Fruit fly (Drosophila melanogaster) whole organism, wandering third instar larva: Measurements from ENCODE around the gene Mst89B.

ENCODE experiments used
- Abd-B ChIP-seq: fragments of >200 bp; optimal IDR thresholded peaks from 2 replicates; lab custom pipeline; 2017; ENCODE audit warnings: missing biosample characterization, missing genetic modification characterization
- CG32264 ChIP-seq: fragments of 200-800 bp; sonication (Bioruptor generic); optimal IDR thresholded peaks from 2 replicates; lab custom pipeline; 2016; ENCODE audit warnings: missing biosample characterization, missing genetic modification characterization
- Dfd ChIP-seq: fragments of >200 bp; optimal IDR thresholded peaks from 2 replicates; lab custom pipeline; 2017; ENCODE audit warnings: missing biosample characterization, missing genetic modification characterization
- Dif ChIP-seq: fragments of 200-275, 200-300 bp; sonication (Bioruptor generic); optimal IDR thresholded peaks from 2 replicates; lab custom pipeline; 2018; ENCODE audit warnings: missing biosample characterization, missing genetic modification characterization; ENCODE audit not compliant: partially characterized antibody
- GATAd ChIP-seq: sonication (Bioruptor generic); optimal IDR thresholded peaks from 2 replicates; lab custom pipeline; 2016; ENCODE audit warnings: missing biosample characterization, missing genetic modification characterization
- HLH106 ChIP-seq: fragments of 200-800 bp; optimal IDR thresholded peaks from 3 replicates; lab custom pipeline; 2019; ENCODE audit warnings: missing biosample characterization, mild to moderate bottlenecking, missing genetic modification characterization, moderate library complexity
- Hnf4 ChIP-seq: fragments of 200-800 bp; sonication (Bioruptor generic); optimal IDR thresholded peaks from 2 replicates; lab custom pipeline; 2016; ENCODE audit warnings: missing biosample characterization, mild to moderate bottlenecking, missing genetic modification characterization
- Hr78 ChIP-seq: fragments of >200 bp; optimal IDR thresholded peaks from 2 replicates; lab custom pipeline; 2017; ENCODE audit warnings: missing biosample characterization, missing genetic modification characterization
- Hr83 ChIP-seq: fragments of 200-300 bp; sonication (Bioruptor generic); optimal IDR thresholded peaks from 2 replicates; lab custom pipeline; 2016; ENCODE audit warnings: missing biosample characterization, mild to moderate bottlenecking, missing genetic modification characterization, moderate library complexity; ENCODE audit not compliant: poor library complexity, severe bottlenecking
- Jra ChIP-seq: sonication (Bioruptor generic); optimal IDR thresholded peaks from 2 replicates; lab custom pipeline; 2016; ENCODE audit warnings: missing biosample characterization, missing genetic modification characterization
- Mio ChIP-seq: sonication (Bioruptor generic); optimal IDR thresholded peaks from 2 replicates; lab custom pipeline; 2016; ENCODE audit warnings: missing biosample characterization, missing genetic modification characterization
- N ChIP-seq: fragments of >200 bp; optimal IDR thresholded peaks from 2 replicates; lab custom pipeline; 2018; ENCODE audit warnings: missing biosample characterization, missing external identifiers, missing genetic modification characterization
- OdsH ChIP-seq: fragments of 200-800 bp; sonication (Bioruptor generic); optimal IDR thresholded peaks from 2 replicates; lab custom pipeline; 2016; ENCODE audit warnings: missing biosample characterization, mild to moderate bottlenecking, missing genetic modification characterization
- Rel ChIP-seq, 2 experiments: fragments of 200-800 bp; sonication (Bioruptor generic) in 1 of 2; optimal IDR thresholded peaks; 2 replicates in 1 of 2; 3 replicates in 1 of 2; lab custom pipeline; 2016 to 2019; ENCODE audit warnings: mild to moderate bottlenecking in 2 of 2, missing biosample characterization in 2 of 2, missing genetic modification characterization in 2 of 2, moderate library complexity in 1 of 2
- Vsx2 ChIP-seq: fragments of 200-300, 225-300 bp; sonication (Bioruptor generic); optimal IDR thresholded peaks from 2 replicates; lab custom pipeline; 2018; ENCODE audit warnings: missing biosample characterization, missing genetic modification characterization; ENCODE audit not compliant: partially characterized antibody
- br ChIP-seq: fragments of 200-800 bp; sonication (Bioruptor generic); optimal IDR thresholded peaks from 2 replicates; lab custom pipeline; 2016; ENCODE audit warnings: missing biosample characterization, missing genetic modification characterization
- brk ChIP-seq: fragments of 200-800 bp; sonication (Bioruptor generic); optimal IDR thresholded peaks from 2 replicates; lab custom pipeline; 2016; ENCODE audit warnings: missing biosample characterization, mild to moderate bottlenecking, missing genetic modification characterization
- dl ChIP-seq, 2 experiments: fragments of 175-275, 200-275 bp in 1 of 2; fragments of 200-275 bp in 1 of 2; sonication (Bioruptor generic); optimal IDR thresholded peaks; lab custom pipeline; 2018; ENCODE audit warnings: mild to moderate bottlenecking in 2 of 2, missing biosample characterization in 2 of 2, missing genetic modification characterization in 2 of 2, moderate library complexity in 2 of 2; ENCODE audit not compliant: partially characterized antibody in 2 of 2, insufficient read depth in 1 of 2
- dmrt93B ChIP-seq: fragments of 200-800 bp; sonication (Bioruptor generic); optimal IDR thresholded peaks from 2 replicates; lab custom pipeline; 2018; ENCODE audit warnings: missing biosample characterization, mild to moderate bottlenecking, missing genetic modification characterization
- dsf ChIP-seq: sonication (Bioruptor generic); optimal IDR thresholded peaks from 2 replicates; lab custom pipeline; 2016; ENCODE audit warnings: missing biosample characterization, missing genetic modification characterization, borderline replicate concordance
- ey ChIP-seq: fragments of 200-800 bp; sonication (Bioruptor generic); optimal IDR thresholded peaks from 2 replicates; lab custom pipeline; 2016; ENCODE audit warnings: missing biosample characterization, missing genetic modification characterization
- foxo ChIP-seq, 2 experiments: fragments of 200-800 bp; sonication (Bioruptor generic); optimal IDR thresholded peaks; 2 replicates in 1 of 2; 3 replicates in 1 of 2; lab custom pipeline; 2016 to 2017; ENCODE audit warnings: missing biosample characterization in 2 of 2, missing genetic modification characterization in 2 of 2
- fru ChIP-seq: fragments of 200-800 bp; sonication (Bioruptor generic); optimal IDR thresholded peaks from 3 replicates; lab custom pipeline; 2016; ENCODE audit warnings: missing biosample characterization, mild to moderate bottlenecking, missing genetic modification characterization
- h ChIP-seq: fragments of 200-800 bp; sonication (Bioruptor generic); optimal IDR thresholded peaks from 3 replicates; lab custom pipeline; 2016; ENCODE audit warnings: missing biosample characterization, mild to moderate bottlenecking, missing genetic modification characterization
- jim ChIP-seq: fragments of 175-275, 200-325 bp; sonication (Bioruptor generic); optimal IDR thresholded peaks from 2 replicates; lab custom pipeline; 2016; ENCODE audit warnings: missing biosample characterization, mild to moderate bottlenecking, missing genetic modification characterization
- lola ChIP-seq: fragments of >200 bp; optimal IDR thresholded peaks from 2 replicates; lab custom pipeline; 2017; ENCODE audit warnings: missing biosample characterization, missing genetic modification characterization
- pan ChIP-seq: fragments of >200 bp; optimal IDR thresholded peaks from 2 replicates; lab custom pipeline; 2017
- psq ChIP-seq: fragments of 200-800 bp; sonication (Bioruptor generic); optimal IDR thresholded peaks from 3 replicates; lab custom pipeline; 2017; ENCODE audit warnings: missing biosample characterization, mild to moderate bottlenecking, missing genetic modification characterization, moderate library complexity
- rgr ChIP-seq: fragments of 200-800 bp; sonication (Bioruptor generic); optimal IDR thresholded peaks from 3 replicates; lab custom pipeline; 2016; ENCODE audit warnings: missing biosample characterization, mild to moderate bottlenecking, missing genetic modification characterization
- sage ChIP-seq: fragments of 200-800 bp; sonication (Bioruptor generic); optimal IDR thresholded peaks from 2 replicates; lab custom pipeline; 2016; ENCODE audit warnings: missing biosample characterization, mild to moderate bottlenecking, missing genetic modification characterization
- sv ChIP-seq: fragments of 200-800 bp; sonication (Bioruptor generic); optimal IDR thresholded peaks from 3 replicates; lab custom pipeline; 2016; ENCODE audit warnings: missing biosample characterization, missing genetic modification characterization
- tai ChIP-seq: sonication (Bioruptor generic); optimal IDR thresholded peaks from 2 replicates; lab custom pipeline; 2016; ENCODE audit warnings: missing biosample characterization, missing genetic modification characterization
- usp ChIP-seq: fragments of >200 bp; optimal IDR thresholded peaks from 2 replicates; lab custom pipeline; 2017; ENCODE audit warnings: missing biosample characterization, missing genetic modification characterization
- woc ChIP-seq: sonication (Bioruptor generic); optimal IDR thresholded peaks from 2 replicates; lab custom pipeline; 2016; ENCODE audit warnings: missing biosample characterization, mild to moderate bottlenecking, missing genetic modification characterization

Gene Mst89B

DNA sequence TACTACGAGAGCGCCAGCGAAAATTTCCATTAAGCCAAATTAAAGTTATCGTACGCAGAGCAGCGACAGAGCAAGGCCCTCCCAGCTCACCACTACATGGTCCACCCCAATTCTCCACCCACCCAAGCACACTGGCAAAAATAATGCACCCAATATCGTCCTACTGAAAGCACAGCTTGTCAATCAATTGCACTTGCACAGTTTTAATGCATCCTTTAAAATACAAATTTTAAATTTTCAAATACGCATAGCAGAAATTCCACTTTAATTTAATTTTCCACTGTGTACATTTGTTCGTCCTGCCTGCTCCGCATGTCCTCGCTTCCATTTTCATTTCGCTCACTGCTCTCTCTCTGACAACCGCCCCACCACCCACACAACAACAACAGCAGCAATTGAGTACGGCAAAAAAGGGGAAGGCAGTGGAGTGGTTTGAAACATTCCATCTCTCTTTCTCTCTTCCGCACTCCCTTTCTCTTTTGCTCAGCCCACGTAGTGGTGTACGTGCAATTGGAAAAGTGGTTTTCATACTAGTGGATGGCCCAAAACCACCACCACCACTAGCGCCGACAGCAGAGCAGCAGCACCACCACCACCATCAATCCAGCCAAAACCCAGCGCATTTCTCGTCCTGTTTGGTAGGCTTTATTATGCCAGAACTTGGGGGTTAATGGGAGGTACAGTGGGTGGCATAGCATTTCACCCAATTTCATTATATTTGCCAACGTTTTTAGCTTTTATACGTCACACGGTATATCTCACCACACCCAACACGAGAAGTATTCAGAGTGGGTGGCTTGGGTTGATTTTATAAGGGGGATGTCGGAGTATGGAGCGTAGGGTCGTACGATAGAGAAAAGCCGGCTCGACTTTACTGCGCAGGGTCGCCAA, 19.0 kb upstream of the Mst89B start (continued):
- TF ChIP-seq dl (GFP tag; optimal IDR thresholded peaks at IDR 0.05; lab: Kevin White, UChicago; ENCODE audit: insufficient read depth in 1 of 2, partially characterized antibody in 2 of 2) (no peak), CG32264 (peak; percentile 31), woc (GFP tag; lab: Kevin White, UChicago) (peak; percentile 26), sv (GFP tag; lab: Kevin White, UChicago) (peak; percentile 59), ey (peak; percentile 56), Abd-B (GFP tag; lab: Kevin White, UChicago) (no peak), Jra (no peak), Hr78 (GFP tag; lab: Kevin White, UChicago) (no peak), Hnf4 (no peak), OdsH (GFP tag; lab: Kevin White, UChicago) (peak; percentile 30), fru (GFP tag; lab: Kevin White, UChicago) (peak; percentile 59)
- TF ChIP-seq, all 38 proteins: peak for 18

DNA sequence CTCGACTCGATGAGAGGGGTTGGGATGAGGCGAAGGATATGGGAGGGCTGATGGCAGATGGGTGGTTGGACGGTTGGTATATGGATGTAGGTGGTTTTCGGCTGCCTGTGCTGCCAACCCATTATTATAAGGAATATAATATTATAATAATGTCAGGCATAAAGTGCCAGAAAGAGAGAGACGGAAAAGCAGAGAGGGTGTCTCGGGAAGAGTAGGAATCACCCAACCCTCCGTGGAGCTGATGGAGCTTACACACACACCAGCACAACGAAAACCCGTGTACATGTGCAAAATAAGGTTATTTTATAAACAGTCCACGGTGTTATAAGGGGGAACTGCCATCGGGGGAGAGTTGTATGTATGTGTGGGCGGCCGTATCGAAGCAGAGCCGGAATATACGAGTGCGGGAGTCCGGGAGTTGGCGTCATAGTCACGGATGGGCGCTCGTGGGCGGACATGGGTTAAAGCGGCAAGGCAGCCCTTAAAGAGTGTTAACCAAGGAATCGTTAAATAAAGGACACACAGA, 18.2 kb upstream of the Mst89B start:
- no peak for TF ChIP-seq HLH106 (tag; lab: Kevin White, UChicago)
- TF ChIP-seq CG32264: no peak
- no peak for TF ChIP-seq sage
- TF ChIP-seq GATAd (GFP tag; lab: Kevin White, UChicago): no peak
- TF ChIP-seq Jra: no peak
- TF ChIP-seq Hnf4: no peak
- TF ChIP-seq OdsH (GFP tag; lab: Kevin White, UChicago): no peak
- TF ChIP-seq Vsx2 (GFP tag; lab: Kevin White, UChicago): no peak
- TF ChIP-seq br: no peak
- no peak for TF ChIP-seq Rel (GFP tag; optimal IDR thresholded peaks at IDR 0.05; lab: Kevin White, UChicago)
- no peak for TF ChIP-seq Rel (tag; optimal IDR thresholded peaks at IDR 0.05; lab: Kevin White, UChicago)
- TF ChIP-seq Hr83: no peak
- no peak for TF ChIP-seq Dfd (GFP tag; lab: Kevin White, UChicago)
- TF ChIP-seq psq (GFP tag; lab: Kevin White, UChicago): no peak
- TF ChIP-seq woc (GFP tag; lab: Kevin White, UChicago): no peak
- no peak for TF ChIP-seq dl (GFP tag; optimal IDR thresholded peaks at IDR 0.05; lab: Kevin White, UChicago; ENCODE audit: insufficient read depth in 1 of 2, partially characterized antibody in 2 of 2)
- no peak for TF ChIP-seq lola (GFP tag; lab: Kevin White, UChicago)
- no peak for TF ChIP-seq jim (GFP tag; lab: Kevin White, UChicago)
- no peak for TF ChIP-seq tai (GFP tag; lab: Kevin White, UChicago)
- TF ChIP-seq, all 38 proteins: peak for 0

DNA sequence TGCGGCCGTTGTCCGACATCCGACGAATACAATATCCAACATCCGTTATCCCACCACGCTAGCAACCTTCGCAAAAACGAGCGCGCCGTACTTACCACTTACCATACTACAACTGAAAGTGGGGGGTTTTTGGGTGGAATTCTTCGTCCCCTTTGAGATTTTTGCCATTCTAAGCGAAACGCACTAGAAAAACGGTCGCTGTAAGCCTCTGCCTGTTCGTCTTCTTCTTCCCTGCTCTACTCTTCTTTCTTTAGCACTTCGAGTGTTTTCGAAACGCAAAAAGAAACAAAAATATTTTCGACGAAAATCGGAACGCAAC, 17.3 kb upstream of the Mst89B start:
- TF ChIP-seq Rel (GFP tag; optimal IDR thresholded peaks at IDR 0.05; lab: Kevin White, UChicago) (no peak), Rel (tag; optimal IDR thresholded peaks at IDR 0.05; lab: Kevin White, UChicago) (peak; percentile 97), Dfd (GFP tag; lab: Kevin White, UChicago) (no peak), Dif (GFP tag; lab: Kevin White, UChicago) (peak; percentile 9), rgr (GFP tag; lab: Kevin White, UChicago) (peak; percentile 25), sv (GFP tag; lab: Kevin White, UChicago) (no peak), Hr78 (GFP tag; lab: Kevin White, UChicago) (no peak), tai (GFP tag; lab: Kevin White, UChicago) (no peak), pan (lab: Kevin White, UChicago) (no peak), Hr83 (no peak), Jra (no peak), woc (GFP tag; lab: Kevin White, UChicago) (no peak), jim (GFP tag; lab: Kevin White, UChicago) (no peak), usp (no peak), brk (GFP tag; lab: Kevin White, UChicago) (no peak), Hnf4 (no peak)

DNA sequence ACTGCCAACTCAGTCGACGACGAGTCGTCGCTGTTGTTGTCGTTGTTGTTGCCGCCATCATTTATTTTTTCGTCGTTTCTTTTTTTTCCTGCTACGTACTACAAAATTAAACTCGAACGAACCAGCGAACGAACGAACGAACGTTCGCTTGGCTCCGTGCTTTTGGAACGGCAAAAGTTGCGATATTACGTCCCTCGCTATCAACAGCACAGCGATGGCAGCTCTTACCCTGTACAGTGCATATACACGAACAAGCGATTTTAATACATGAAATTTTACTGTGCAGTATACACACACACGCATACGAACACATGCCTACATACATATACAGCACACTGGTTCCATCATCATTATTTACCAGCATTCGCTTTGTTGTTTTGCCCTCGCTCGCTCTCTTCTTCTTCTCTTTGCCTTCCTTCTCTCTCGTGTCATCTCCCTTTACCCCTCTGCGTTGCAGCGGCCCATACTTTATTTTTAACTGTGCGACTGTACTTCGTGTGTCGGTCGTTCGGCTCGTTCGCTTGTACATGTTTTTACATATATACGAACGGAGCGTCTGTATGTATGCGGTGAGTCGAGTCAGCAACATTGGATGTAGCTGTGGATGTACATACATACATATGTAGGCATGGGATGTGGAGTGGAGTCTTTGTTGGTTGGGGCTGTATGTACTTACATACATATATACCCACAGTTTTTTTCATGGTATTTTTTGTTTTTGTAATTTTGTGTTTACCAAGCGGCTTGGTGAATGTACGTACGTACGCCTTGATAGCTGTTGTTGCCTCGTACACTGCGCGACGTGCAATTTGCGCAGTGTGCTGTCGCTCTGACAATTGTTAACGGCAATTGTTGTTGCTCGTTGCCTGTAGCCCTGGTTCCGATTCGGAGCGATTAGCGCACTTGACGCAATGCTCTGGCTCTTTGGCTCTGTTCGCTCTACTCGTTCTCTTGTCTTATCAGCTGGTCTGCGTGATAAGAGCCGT, 16.7 kb upstream of the Mst89B start:
- TF ChIP-seq Mio (GFP tag; lab: Kevin White, UChicago): no peak
- TF ChIP-seq Rel (GFP tag; optimal IDR thresholded peaks at IDR 0.05; lab: Kevin White, UChicago): peak; percentile 87
- TF ChIP-seq Rel (tag; optimal IDR thresholded peaks at IDR 0.05; lab: Kevin White, UChicago): peak; percentile 90
- TF ChIP-seq fru (GFP tag; lab: Kevin White, UChicago): peak; percentile 72
- TF ChIP-seq dmrt93B (GFP tag; lab: Kevin White, UChicago): no peak
- TF ChIP-seq rgr (GFP tag; lab: Kevin White, UChicago): peak; percentile 83
- TF ChIP-seq N (GFP tag; lab: Kevin White, UChicago): no peak
- peak; percentile 95 for TF ChIP-seq Hr83
- TF ChIP-seq psq (GFP tag; lab: Kevin White, UChicago): peak; percentile 96
- TF ChIP-seq brk (GFP tag; lab: Kevin White, UChicago): peak; percentile 78
- TF ChIP-seq Dif (GFP tag; lab: Kevin White, UChicago): peak; percentile 85
- TF ChIP-seq CG32264: peak; percentile 69
- peak; percentile 56 for TF ChIP-seq dsf (GFP tag; lab: Kevin White, UChicago)
- TF ChIP-seq lola (GFP tag; lab: Kevin White, UChicago): no peak
- TF ChIP-seq h (GFP tag; lab: Kevin White, UChicago): peak; percentile 91
- TF ChIP-seq Hr78 (GFP tag; lab: Kevin White, UChicago): no peak
- peak; percentile 45 to 86 for TF ChIP-seq foxo (GFP tag; optimal IDR thresholded peaks at IDR 0.05; lab: Kevin White, UChicago)
- peak; percentile 77 to 78 for TF ChIP-seq dl (GFP tag; optimal IDR thresholded peaks at IDR 0.05; lab: Kevin White, UChicago; ENCODE audit: insufficient read depth in 1 of 2, partially characterized antibody in 2 of 2)
- TF ChIP-seq Dfd (GFP tag; lab: Kevin White, UChicago): no peak
- peak; percentile 83 for TF ChIP-seq tai (GFP tag; lab: Kevin White, UChicago)
- no peak for TF ChIP-seq pan (lab: Kevin White, UChicago)
- TF ChIP-seq OdsH (GFP tag; lab: Kevin White, UChicago): peak; percentile 75
- no peak for TF ChIP-seq Vsx2 (GFP tag; lab: Kevin White, UChicago)
- no peak for TF ChIP-seq Abd-B (GFP tag; lab: Kevin White, UChicago)
